Worm (Caenorhabditis elegans) whole organism, early embryonic: ENCODE measurements around the gene adt-1.

ENCODE experiments used
- B0310.2 ChIP-seq: sonication (generic microtip); optimal IDR thresholded peaks from 2 replicates; lab custom pipeline; 2016; ENCODE audit warnings: mild to moderate bottlenecking, missing genetic modification characterization, missing compliant biosample characterization
- F13C5.2 ChIP-seq: sonication (generic microtip); optimal IDR thresholded peaks from 2 replicates; lab custom pipeline; 2017; ENCODE audit warnings: mild to moderate bottlenecking, missing genetic modification characterization, inconsistent platforms, missing compliant biosample characterization
- aly-1 ChIP-seq: sonication (generic microtip); optimal IDR thresholded peaks from 2 replicates; lab custom pipeline; 2016; ENCODE audit warnings: missing genetic modification characterization, missing compliant biosample characterization
- ama-1 ChIP-seq: fragments of 150-350 bp; optimal IDR thresholded peaks from 2 replicates; lab custom pipeline; 2014
- ceh-13 ChIP-seq: fragments of 200-800 bp; sonication (Bioruptor generic); optimal IDR thresholded peaks from 2 replicates; lab custom pipeline; 2018; ENCODE audit warnings: mild to moderate bottlenecking, missing genetic modification characterization, missing compliant biosample characterization
- ceh-36 ChIP-seq: sonication (generic microtip); optimal IDR thresholded peaks from 2 replicates; lab custom pipeline; 2016; ENCODE audit warnings: missing genetic modification characterization, inconsistent platforms, missing compliant biosample characterization
- ets-7 ChIP-seq: sonication (generic microtip); optimal IDR thresholded peaks from 2 replicates; lab custom pipeline; 2016; ENCODE audit warnings: missing genotype, missing genetic modification characterization, missing compliant biosample characterization
- flt-1 ChIP-seq: fragments of 200-800 bp; sonication (Bioruptor generic); IDR thresholded peaks from 2 replicates; pipeline ENCODE4 v1.3.6; 2022; ENCODE audit warnings: missing genetic modification characterization, missing compliant biosample characterization
- hmbx-1 ChIP-seq: sonication (generic microtip); optimal IDR thresholded peaks from 2 replicates; lab custom pipeline; 2016; ENCODE audit warnings: mild to moderate bottlenecking, missing genetic modification characterization, missing compliant biosample characterization
- hmg-4 ChIP-seq: fragments of 200-800 bp; sonication (Bioruptor generic); optimal IDR thresholded peaks from 2 replicates; lab custom pipeline; 2018; ENCODE audit warnings: mild to moderate bottlenecking, missing genetic modification characterization, missing compliant biosample characterization
- hnd-1 ChIP-seq: sonication (generic microtip); optimal IDR thresholded peaks from 2 replicates; lab custom pipeline; 2016; ENCODE audit warnings: missing genetic modification characterization, missing compliant biosample characterization
- pes-1 ChIP-seq: fragments of 200-800 bp; sonication (Bioruptor generic); IDR thresholded peaks from 2 replicates; pipeline ENCODE4 v1.3.6; 2022; ENCODE audit warnings: missing genetic modification reagents, missing genetic modification characterization, missing compliant biosample characterization
- scrt-1 ChIP-seq: fragments of 200-800 bp; sonication (Bioruptor generic); IDR thresholded peaks from 2 replicates; pipeline ENCODE4 v1.3.6; 2022; ENCODE audit warnings: missing genetic modification characterization, missing compliant biosample characterization
- sea-1 ChIP-seq: fragments of 200-800 bp; sonication (Bioruptor generic); conservative IDR thresholded peaks from 2 replicates; pipeline ENCODE4 v1.3.6; 2022; ENCODE audit warnings: missing genetic modification characterization, missing compliant biosample characterization
- tbx-11 ChIP-seq: fragments of 200-800 bp; sonication (Bioruptor generic); IDR thresholded peaks from 2 replicates; pipeline ENCODE4 v1.3.6; 2022; ENCODE audit warnings: missing genetic modification characterization, missing compliant biosample characterization
- tbx-37 ChIP-seq: fragments of 200-800 bp; sonication (Bioruptor generic); conservative IDR thresholded peaks from 2 replicates; pipeline ENCODE4 v1.3.6; 2022; ENCODE audit warnings: missing genetic modification reagents, missing genetic modification characterization, missing compliant biosample characterization
- tra-4 ChIP-seq: sonication (generic microtip); optimal IDR thresholded peaks from 2 replicates; lab custom pipeline; 2017; ENCODE audit warnings: missing genetic modification characterization, missing compliant biosample characterization

Gene adt-1

DNA sequence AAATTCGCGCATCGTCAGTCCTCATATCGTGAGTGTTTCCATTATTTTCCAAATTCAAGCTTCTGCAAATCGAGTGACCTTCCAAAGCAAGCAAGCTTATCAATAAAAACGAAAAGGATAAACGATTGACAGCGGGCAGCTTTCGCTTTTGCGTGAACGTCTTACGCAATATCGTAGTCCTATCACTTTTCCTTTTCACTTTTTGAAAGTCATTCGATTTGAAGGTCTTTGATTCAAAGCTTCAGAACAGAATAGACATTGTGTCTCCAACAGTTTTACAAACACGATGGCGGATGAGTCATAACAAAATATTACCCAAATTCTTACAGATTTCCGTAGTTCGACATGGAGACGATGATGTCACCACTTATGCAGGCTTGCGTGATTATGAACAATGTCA is 971 bp downstream of the adt-1 start:
- TF ChIP-seq scrt-1 (GFP tag; lab: Robert Waterston, UW): no peak
- TF ChIP-seq hmbx-1 (tag; lab: Kevin White, UChicago): no peak
- TF ChIP-seq ets-7: no peak
- TF ChIP-seq ceh-13: no peak
- TF ChIP-seq hmg-4 (GFP tag; lab: Kevin White, UChicago): no peak
- no peak for TF ChIP-seq hnd-1 (tag; lab: Kevin White, UChicago)
- TF ChIP-seq tra-4: no peak
- TF ChIP-seq B0310.2 (tag; lab: Kevin White, UChicago): no peak
- no peak for TF ChIP-seq flt-1 (GFP tag; lab: Robert Waterston, UW)
- TF ChIP-seq ceh-36: no peak
- TF ChIP-seq pes-1 (GFP tag; lab: Robert Waterston, UW): no peak
- no peak for TF ChIP-seq sea-1 (GFP tag; lab: Robert Waterston, UW)
- no peak for TF ChIP-seq tbx-37
- no peak for TF ChIP-seq tbx-11 (GFP tag; lab: Robert Waterston, UW)
- no peak for TF ChIP-seq ama-1 (lab: Kevin White, UChicago)
- no peak for TF ChIP-seq F13C5.2 (tag; lab: Kevin White, UChicago)

DNA sequence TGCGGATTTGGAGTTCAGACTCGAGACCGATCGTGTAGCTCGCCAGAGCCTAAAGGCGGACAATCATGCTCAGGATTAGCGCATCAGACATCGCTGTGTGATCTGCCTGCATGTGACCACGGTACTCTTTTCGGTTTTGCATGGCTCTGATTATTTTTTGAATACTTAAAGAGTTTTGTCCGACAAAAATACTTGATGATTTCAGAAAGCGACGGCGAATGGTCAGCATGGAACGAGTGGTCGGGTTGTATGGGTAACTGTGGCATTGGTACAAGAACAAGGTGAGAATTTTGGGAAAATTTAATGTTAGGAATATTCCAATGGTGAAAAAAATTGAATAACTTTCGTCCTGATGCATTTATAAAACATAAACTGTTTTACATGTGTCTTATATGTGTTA is 8.8 kb downstream of the adt-1 start:
- no peak for TF ChIP-seq hnd-1 (tag; lab: Kevin White, UChicago)
- no peak for TF ChIP-seq ceh-13
- TF ChIP-seq B0310.2 (tag; lab: Kevin White, UChicago): no peak
- TF ChIP-seq aly-1 (tag; lab: Kevin White, UChicago): no peak
- TF ChIP-seq ceh-36: no peak
- no peak for TF ChIP-seq hmg-4 (GFP tag; lab: Kevin White, UChicago)
- no peak for TF ChIP-seq tbx-37
- TF ChIP-seq tbx-11 (GFP tag; lab: Robert Waterston, UW): no peak
- TF ChIP-seq flt-1 (GFP tag; lab: Robert Waterston, UW): no peak
- no peak for TF ChIP-seq scrt-1 (GFP tag; lab: Robert Waterston, UW)
- TF ChIP-seq hmbx-1 (tag; lab: Kevin White, UChicago): no peak
- TF ChIP-seq F13C5.2 (tag; lab: Kevin White, UChicago): no peak
- no peak for TF ChIP-seq ama-1 (lab: Kevin White, UChicago)
- no peak for TF ChIP-seq ets-7
- no peak for TF ChIP-seq tra-4
- TF ChIP-seq pes-1 (GFP tag; lab: Robert Waterston, UW): no peak
- TF ChIP-seq sea-1 (GFP tag; lab: Robert Waterston, UW): no peak

DNA sequence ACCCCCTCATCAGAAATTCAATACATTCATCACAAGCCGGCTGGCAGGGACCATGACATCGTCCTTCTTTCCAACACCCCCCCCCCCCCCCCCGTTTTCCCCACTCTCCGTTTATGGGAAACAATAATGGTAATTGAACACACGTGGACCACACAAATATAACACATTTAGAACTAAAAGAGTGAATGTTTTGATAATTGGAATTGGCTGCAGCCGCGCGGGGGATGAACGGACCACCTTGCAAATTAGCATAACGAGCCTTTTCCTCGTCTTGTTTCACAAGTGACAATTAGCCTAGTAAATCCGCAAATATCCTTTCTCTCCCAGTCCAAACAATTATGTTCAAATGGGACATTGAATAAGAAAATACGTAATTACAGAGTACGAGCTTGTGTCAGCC is 10.0 kb downstream of the adt-1 start:
- TF ChIP-seq tra-4: no peak
- TF ChIP-seq hmg-4 (GFP tag; lab: Kevin White, UChicago): peak; percentile 59
- TF ChIP-seq ceh-36: peak; percentile 10
- TF ChIP-seq ceh-13: no peak

DNA sequence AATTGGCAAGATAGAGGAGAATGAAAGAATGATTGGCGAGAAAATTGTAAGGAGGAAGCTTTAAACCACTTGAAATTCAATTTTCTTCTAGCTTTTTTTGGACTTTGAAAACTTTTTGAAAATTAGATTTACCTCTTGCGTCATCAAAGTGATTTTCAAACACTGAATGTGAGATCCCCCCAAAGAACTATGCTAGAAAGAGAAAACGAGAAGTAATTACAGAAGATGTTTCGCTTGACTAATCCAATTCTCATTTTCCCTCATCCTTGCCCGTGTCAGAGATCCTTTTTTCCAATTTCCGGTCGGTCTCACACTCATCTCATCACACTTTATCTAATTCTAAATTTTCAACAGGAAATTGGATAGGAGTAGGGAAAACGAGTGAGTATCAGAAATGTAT is 11.2 kb downstream of the adt-1 start:
- TF ChIP-seq hnd-1 (tag; lab: Kevin White, UChicago) (no peak), tbx-11 (GFP tag; lab: Robert Waterston, UW) (no peak), sea-1 (GFP tag; lab: Robert Waterston, UW) (no peak), hmbx-1 (tag; lab: Kevin White, UChicago) (no peak), F13C5.2 (tag; lab: Kevin White, UChicago) (no peak), ama-1 (lab: Kevin White, UChicago) (no peak), scrt-1 (GFP tag; lab: Robert Waterston, UW) (no peak), pes-1 (GFP tag; lab: Robert Waterston, UW) (no peak), ets-7 (no peak), hmg-4 (GFP tag; lab: Kevin White, UChicago) (no peak), ceh-36 (no peak), B0310.2 (tag; lab: Kevin White, UChicago) (no peak), tra-4 (no peak), flt-1 (GFP tag; lab: Robert Waterston, UW) (no peak), aly-1 (tag; lab: Kevin White, UChicago) (no peak), ceh-13 (no peak), tbx-37 (no peak)

DNA sequence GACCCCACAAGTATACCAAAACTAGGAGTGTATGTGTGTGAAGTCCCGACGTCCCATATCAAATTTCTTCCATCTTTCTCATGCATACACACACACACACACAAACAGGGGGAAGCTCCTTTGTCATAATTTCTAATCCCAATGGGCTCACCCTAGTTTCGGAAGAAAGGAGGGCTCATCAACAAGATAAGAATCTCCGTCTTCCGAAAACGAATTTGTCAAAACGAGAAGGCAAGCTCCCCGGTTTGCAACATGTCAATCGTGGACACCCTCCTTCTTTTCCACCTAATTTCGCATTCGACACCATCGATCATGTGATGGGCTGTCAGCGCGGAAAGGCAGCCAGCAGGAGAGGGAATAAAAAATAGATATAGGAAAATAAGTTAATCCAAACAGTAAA is 11.7 kb downstream of the adt-1 start:
- no peak for TF ChIP-seq tbx-11 (GFP tag; lab: Robert Waterston, UW)
- no peak for TF ChIP-seq ceh-13
- TF ChIP-seq hmg-4 (GFP tag; lab: Kevin White, UChicago): no peak

DNA sequence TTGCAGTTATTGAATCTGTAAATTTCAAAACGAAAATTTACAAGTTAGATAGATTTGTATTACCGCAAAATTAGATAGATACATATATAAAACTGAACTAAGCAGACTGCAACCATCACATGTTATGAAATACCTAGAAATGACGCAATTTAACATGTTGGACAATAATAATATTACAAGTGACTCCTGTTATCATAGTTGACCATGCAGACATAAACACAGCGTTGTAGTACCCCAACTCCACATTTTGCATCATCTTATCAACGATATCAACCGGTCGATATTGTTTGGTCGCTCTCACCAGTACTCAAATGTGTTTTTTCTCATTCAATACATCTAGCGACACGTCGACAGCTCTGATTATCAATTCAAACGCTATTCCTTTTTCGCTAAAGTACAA is 12.7 kb downstream of the adt-1 start, which contains the start of gene ugt-50:
TSS of gene ugt-50 (plus strand) at position 268 of the 400 bp plus-strand sequence.
- TF ChIP-seq ceh-36 (no peak), tbx-11 (GFP tag; lab: Robert Waterston, UW) (no peak), hmbx-1 (tag; lab: Kevin White, UChicago) (no peak), scrt-1 (GFP tag; lab: Robert Waterston, UW) (no peak), aly-1 (tag; lab: Kevin White, UChicago) (no peak), ceh-13 (no peak), flt-1 (GFP tag; lab: Robert Waterston, UW) (no peak), sea-1 (GFP tag; lab: Robert Waterston, UW) (no peak)

DNA sequence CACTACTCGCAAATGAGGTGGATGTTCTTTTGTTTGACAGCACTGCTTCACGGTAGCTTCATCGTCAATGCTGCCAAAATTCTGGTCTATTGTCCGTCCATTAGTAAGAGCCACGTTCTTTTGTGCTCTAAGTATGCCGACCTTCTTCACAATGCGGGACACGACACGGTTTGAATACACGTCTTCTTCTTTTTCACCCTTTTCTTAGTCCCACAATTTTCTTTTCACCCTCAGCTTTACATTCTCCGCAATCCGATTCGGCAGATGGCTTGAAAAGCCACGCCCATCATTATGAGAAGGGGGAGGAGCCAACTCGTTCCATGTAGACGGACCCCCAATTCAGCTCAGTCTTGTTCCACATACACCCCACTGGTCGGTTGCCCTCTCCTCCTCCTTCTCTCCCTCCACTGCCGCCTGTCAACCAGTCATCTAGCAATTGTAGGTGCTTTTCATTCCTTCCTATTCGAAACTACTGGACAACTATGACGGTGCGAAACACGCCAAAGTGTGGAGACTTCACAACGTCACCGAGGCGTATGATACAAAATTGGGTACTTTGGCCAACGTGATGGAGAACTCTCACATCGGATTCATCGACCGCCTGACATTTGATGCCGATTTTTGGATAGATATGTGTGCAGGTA is 13.2 kb downstream of the adt-1 start:
- TF ChIP-seq ceh-13: no peak
- TF ChIP-seq F13C5.2 (tag; lab: Kevin White, UChicago): peak; percentile 63
- peak; percentile 66 for TF ChIP-seq hmg-4 (GFP tag; lab: Kevin White, UChicago)
- peak; percentile 71 for TF ChIP-seq aly-1 (tag; lab: Kevin White, UChicago)
- TF ChIP-seq scrt-1 (GFP tag; lab: Robert Waterston, UW): 0 out of 2 replicates have a peak, but pooled peaks have one; percentile 39
- no peak for TF ChIP-seq tra-4
- TF ChIP-seq pes-1 (GFP tag; lab: Robert Waterston, UW): peak; percentile 18; the same call in 1 of the 2 replicates
- peak; percentile 96 for TF ChIP-seq ama-1 (lab: Kevin White, UChicago)
- TF ChIP-seq ets-7: no peak
- TF ChIP-seq tbx-11 (GFP tag; lab: Robert Waterston, UW): 0 out of 2 replicates have a peak, but pooled peaks have one; percentile 34
- no peak for TF ChIP-seq sea-1 (GFP tag; lab: Robert Waterston, UW)
